Worm (Caenorhabditis elegans) whole organism, young adult: Measurements from ENCODE around the gene moma-1.

Experiments
- B0019.2 ChIP-seq: fragments of 200-800 bp; sonication (Bioruptor generic); conservative IDR thresholded peaks from 2 replicates; pipeline ENCODE4 v1.3.6; 2022; ENCODE audit warnings: missing genetic modification reagents, missing genetic modification characterization, missing compliant biosample characterization
- B0035.1 ChIP-seq: sonication (generic microtip); optimal IDR thresholded peaks from 2 replicates; lab custom pipeline; 2016; ENCODE audit warnings: missing genetic modification characterization, mild to moderate bottlenecking, missing compliant biosample characterization, missing genotype, missing genetic modification reagents
- C06A6.2 ChIP-seq: fragments of 200-800 bp; sonication (Bioruptor generic); conservative IDR thresholded peaks from 2 replicates; pipeline ENCODE4 v1.3.6; 2022; ENCODE audit warnings: missing genetic modification characterization, missing compliant biosample characterization
- F23B12.7 ChIP-seq: sonication (generic microtip); optimal IDR thresholded peaks from 2 replicates; lab custom pipeline; 2017; ENCODE audit warnings: missing genetic modification characterization, mild to moderate bottlenecking, missing compliant biosample characterization, antibody characterized with exemption, moderate library complexity; ENCODE audit not compliant: insufficient read depth
- F52B5.7 ChIP-seq: sonication (generic microtip); optimal IDR thresholded peaks from 2 replicates; lab custom pipeline; 2016; ENCODE audit warnings: mild to moderate bottlenecking, missing genetic modification characterization, missing compliant biosample characterization
- F57A8.1 ChIP-seq: fragments of 200-800 bp; sonication (Bioruptor generic); optimal IDR thresholded peaks from 2 replicates; lab custom pipeline; 2018; ENCODE audit warnings: mild to moderate bottlenecking, missing genetic modification characterization, moderate library complexity, missing compliant biosample characterization
- F57C9.4 ChIP-seq: sonication (generic microtip); optimal IDR thresholded peaks from 2 replicates; lab custom pipeline; 2017; ENCODE audit warnings: mild to moderate bottlenecking, missing genetic modification characterization, missing compliant biosample characterization
- K12H6.12 ChIP-seq: fragments of 200-800 bp; sonication (Bioruptor generic); optimal IDR thresholded peaks from 2 replicates; lab custom pipeline; 2018; ENCODE audit warnings: mild to moderate bottlenecking, missing genetic modification characterization, missing compliant biosample characterization
- Y53F4B.3 ChIP-seq: fragments of 200-800 bp; sonication (Bioruptor generic); IDR thresholded peaks from 2 replicates; pipeline ENCODE4 v1.3.6; 2022; ENCODE audit warnings: missing genetic modification reagents, missing genetic modification characterization, missing compliant biosample characterization
- Y56A3A.18 ChIP-seq: fragments of 200-800 bp; sonication (Bioruptor generic); IDR thresholded peaks from 2 replicates; pipeline ENCODE4 v1.3.6; 2022; ENCODE audit warnings: missing genetic modification reagents, missing genetic modification characterization, missing compliant biosample characterization
- Y79H2A.3 ChIP-seq: fragments of 200-800 bp; sonication (Bioruptor generic); conservative IDR thresholded peaks from 2 replicates; pipeline ENCODE4 v1.3.6; 2022; ENCODE audit warnings: missing genetic modification reagents, missing genetic modification characterization, missing compliant biosample characterization
- Y95B8A.8 ChIP-seq: fragments of 200-800 bp; sonication (Bioruptor generic); IDR thresholded peaks from 2 replicates; pipeline ENCODE4 v1.3.6; 2022; ENCODE audit warnings: missing genetic modification reagents, missing genetic modification characterization, missing compliant biosample characterization
- akir-1 ChIP-seq: fragments of 200-800 bp; sonication (Bioruptor generic); optimal IDR thresholded peaks from 2 replicates; lab custom pipeline; 2018; ENCODE audit warnings: mild to moderate bottlenecking, missing genetic modification characterization, moderate library complexity, missing compliant biosample characterization
- ama-1 ChIP-seq, 3 experiments: fragments of 150-350 bp in 1 of 3; sonication (generic microtip) in 2 of 3; optimal IDR thresholded peaks; 2 replicates each; lab custom pipeline; 2014 to 2018; ENCODE audit warnings: missing biosample characterization in 2 of 3, missing genetic modification characterization in 2 of 3, missing genetic modification reagents in 2 of 3
- athp-1 ChIP-seq: sonication (generic microtip); optimal IDR thresholded peaks from 2 replicates; lab custom pipeline; 2017; ENCODE audit warnings: mild to moderate bottlenecking, missing genetic modification characterization, missing compliant biosample characterization
- ceh-58 ChIP-seq: fragments of 200-800 bp; sonication (Bioruptor generic); IDR thresholded peaks from 2 replicates; pipeline ENCODE4 v1.3.6; 2022; ENCODE audit warnings: missing genetic modification characterization, missing compliant biosample characterization
- chd-7 ChIP-seq: sonication (generic microtip); optimal IDR thresholded peaks from 2 replicates; lab custom pipeline; 2016; ENCODE audit warnings: mild to moderate bottlenecking, missing genetic modification characterization, moderate library complexity, missing compliant biosample characterization
- dpl-1 ChIP-seq: fragments of 150-350 bp; optimal IDR thresholded peaks from 2 replicates; lab custom pipeline; 2014; ENCODE audit warnings: missing biosample characterization, missing genetic modification reagents, missing genetic modification characterization
- efl-1 ChIP-seq: fragments of 150-350 bp; optimal IDR thresholded peaks from 2 replicates; lab custom pipeline; 2014; ENCODE audit warnings: missing biosample characterization, missing genetic modification reagents, missing genetic modification characterization
- egl-44 ChIP-seq: fragments of 200-800 bp; sonication (Bioruptor generic); IDR thresholded peaks from 2 replicates; pipeline ENCODE4 v1.3.6; 2022; ENCODE audit warnings: missing genetic modification reagents, missing genetic modification characterization, missing compliant biosample characterization
- him-1 ChIP-seq: sonication (generic microtip); optimal IDR thresholded peaks from 2 replicates; lab custom pipeline; 2016; ENCODE audit warnings: missing genotype, missing genetic modification reagents, missing genetic modification characterization, missing compliant biosample characterization
- hlh-26 ChIP-seq: fragments of 200-800 bp; sonication (Bioruptor generic); conservative IDR thresholded peaks from 2 replicates; pipeline ENCODE4 v1.3.6; 2022; ENCODE audit warnings: missing genetic modification reagents, missing genetic modification characterization, missing compliant biosample characterization
- hmg-1.2 ChIP-seq: fragments of 200-800 bp; sonication (Bioruptor generic); IDR thresholded peaks from 2 replicates; pipeline ENCODE4 v1.3.6; 2022; ENCODE audit warnings: missing genetic modification reagents, missing genetic modification characterization, missing compliant biosample characterization
- hmg-20 ChIP-seq: fragments of 200-800 bp; sonication (Bioruptor generic); IDR thresholded peaks from 2 replicates; pipeline ENCODE4 v1.3.6; 2022; ENCODE audit warnings: missing genetic modification reagents, missing genetic modification characterization, missing compliant biosample characterization
- let-526 ChIP-seq: fragments of 200-800 bp; sonication (Bioruptor generic); IDR thresholded peaks from 2 replicates; pipeline ENCODE4 v1.3.6; 2022; ENCODE audit warnings: missing genetic modification reagents, missing genetic modification characterization, missing compliant biosample characterization
- let-607 ChIP-seq, 2 experiments: fragments of 200-800 bp in 1 of 2; sonication (Bioruptor generic) in 1 of 2; sonication (generic microtip) in 1 of 2; optimal IDR thresholded peaks; 2 replicates each; lab custom pipeline; 2016 to 2018; ENCODE audit warnings: mild to moderate bottlenecking in 2 of 2, missing compliant biosample characterization in 2 of 2, missing genetic modification characterization in 2 of 2, moderate library complexity in 2 of 2, missing genotype in 1 of 2
- lin-54 ChIP-seq: fragments of 200-800 bp; sonication (Bioruptor generic); optimal IDR thresholded peaks from 2 replicates; lab custom pipeline; 2018; ENCODE audit warnings: mild to moderate bottlenecking, missing genetic modification characterization, missing compliant biosample characterization
- madf-3 ChIP-seq: fragments of 200-800 bp; sonication (Bioruptor generic); IDR thresholded peaks from 2 replicates; pipeline ENCODE4 v1.3.6; 2022; ENCODE audit warnings: missing genetic modification reagents, missing genetic modification characterization, missing compliant biosample characterization
- madf-6 ChIP-seq: fragments of 200-800 bp; sonication (Bioruptor generic); IDR thresholded peaks from 2 replicates; pipeline ENCODE4 v1.3.6; 2022; ENCODE audit warnings: missing genetic modification reagents, missing genetic modification characterization, missing compliant biosample characterization
- mxl-1 ChIP-seq: sonication (generic microtip); optimal IDR thresholded peaks from 2 replicates; lab custom pipeline; 2016; ENCODE audit warnings: missing genetic modification characterization, missing compliant biosample characterization
- nfya-2 ChIP-seq: fragments of 200-800 bp; sonication (Bioruptor generic); IDR thresholded peaks from 2 replicates; pipeline ENCODE4 v1.3.6; 2022; ENCODE audit warnings: missing genetic modification reagents, missing genetic modification characterization, missing compliant biosample characterization
- nhr-120 ChIP-seq: fragments of 200-800 bp; sonication (Bioruptor generic); IDR thresholded peaks from 2 replicates; pipeline ENCODE4 v1.3.6; 2022; ENCODE audit warnings: missing genetic modification characterization, missing compliant biosample characterization
- nhr-179 ChIP-seq: sonication (generic microtip); optimal IDR thresholded peaks from 2 replicates; lab custom pipeline; 2016; ENCODE audit warnings: mild to moderate bottlenecking, missing genetic modification characterization, missing compliant biosample characterization
- nhr-90 ChIP-seq: sonication (generic microtip); optimal IDR thresholded peaks from 2 replicates; lab custom pipeline; 2016; ENCODE audit warnings: missing genotype, mild to moderate bottlenecking, missing genetic modification characterization, missing compliant biosample characterization
- pha-4 ChIP-seq: fragments of 150-350 bp; sonication (generic microtip); optimal IDR thresholded peaks from 2 replicates; lab custom pipeline; 2014; ENCODE audit warnings: missing biosample characterization, missing genetic modification reagents, missing genetic modification characterization
- repo-1 ChIP-seq: sonication (generic microtip); optimal IDR thresholded peaks from 2 replicates; lab custom pipeline; 2017; ENCODE audit warnings: mild to moderate bottlenecking, missing genetic modification characterization, missing compliant biosample characterization
- sdz-38 ChIP-seq: sonication (generic microtip); optimal IDR thresholded peaks from 2 replicates; lab custom pipeline; 2016; ENCODE audit warnings: missing genotype, missing genetic modification characterization, missing compliant biosample characterization
- snpc-3.4 ChIP-seq: sonication (generic microtip); optimal IDR thresholded peaks from 2 replicates; lab custom pipeline; 2017; ENCODE audit warnings: missing genetic modification characterization, mild to moderate bottlenecking, missing compliant biosample characterization, antibody characterized with exemption, moderate library complexity, missing genotype, missing genetic modification reagents
- somi-1 ChIP-seq: fragments of 200-800 bp; sonication (Bioruptor generic); optimal IDR thresholded peaks from 2 replicates; lab custom pipeline; 2018; ENCODE audit warnings: mild to moderate bottlenecking, missing genetic modification characterization, missing compliant biosample characterization
- sptf-2 ChIP-seq: fragments of 200-800 bp; sonication (Bioruptor generic); optimal IDR thresholded peaks from 2 replicates; lab custom pipeline; 2018; ENCODE audit warnings: mild to moderate bottlenecking, missing genetic modification characterization, missing compliant biosample characterization
- tlf-1 ChIP-seq: fragments of 200-800 bp; sonication (Bioruptor generic); optimal IDR thresholded peaks from 2 replicates; lab custom pipeline; 2018; ENCODE audit warnings: mild to moderate bottlenecking, missing genetic modification characterization, missing compliant biosample characterization
- xnd-1 ChIP-seq: sonication (generic microtip); optimal IDR thresholded peaks from 2 replicates; lab custom pipeline; 2016; ENCODE audit warnings: missing genotype, missing genetic modification reagents, missing genetic modification characterization, missing compliant biosample characterization
- zim-3 ChIP-seq: sonication (generic microtip); optimal IDR thresholded peaks from 2 replicates; lab custom pipeline; 2017; ENCODE audit warnings: mild to moderate bottlenecking, missing genetic modification characterization, moderate library complexity, missing compliant biosample characterization
- ztf-18 ChIP-seq: sonication (generic microtip); optimal IDR thresholded peaks from 2 replicates; lab custom pipeline; 2016; ENCODE audit warnings: missing genotype, mild to moderate bottlenecking, missing genetic modification characterization, missing compliant biosample characterization
- ztf-22 ChIP-seq: fragments of 200-800 bp; sonication (Bioruptor generic); optimal IDR thresholded peaks from 2 replicates; lab custom pipeline; 2018; ENCODE audit warnings: mild to moderate bottlenecking, missing genetic modification characterization, moderate library complexity, missing compliant biosample characterization
- ztf-3 ChIP-seq: fragments of 200-800 bp; sonication (Bioruptor generic); optimal IDR thresholded peaks from 2 replicates; lab custom pipeline; 2018; ENCODE audit warnings: mild to moderate bottlenecking, missing genetic modification characterization, missing compliant biosample characterization
- ztf-6 ChIP-seq: fragments of 200-800 bp; sonication (Bioruptor generic); IDR thresholded peaks from 2 replicates; pipeline ENCODE4 v1.3.6; 2022; ENCODE audit warnings: missing genetic modification reagents, missing genetic modification characterization, missing compliant biosample characterization

Gene moma-1

ce11 chrIII:833711-834442 is 18.3 kb downstream of the moma-1 start:
- TF ChIP-seq akir-1 (no peak), pha-4 (tag; lab: Kevin White, UChicago) (peak; percentile 89), F57A8.1 (GFP tag; lab: Kevin White, UChicago) (no peak), K12H6.12 (tag; lab: Kevin White, UChicago) (peak; percentile 86), Y95B8A.8 (no peak), ztf-18 (tag; lab: Kevin White, UChicago) (peak; percentile 33), nfya-2 (no peak), ama-1 (optimal IDR thresholded peaks at IDR 0.05; lab: Kevin White, UChicago) (peak; percentile 89), ama-1 (GFP tag; optimal IDR thresholded peaks at IDR 0.05; lab: Kevin White, UChicago) (peak in 1 of 2 experiments; percentile 37), mxl-1 (tag; lab: Kevin White, UChicago) (no peak), nhr-90 (tag; lab: Kevin White, UChicago) (peak; percentile 84), F52B5.7 (tag; lab: Kevin White, UChicago) (peak; percentile 4), Y79H2A.3 (GFP tag; lab: Robert Waterston, UW) (0 out of 2 replicates have a peak, but pooled peaks have one; percentile 40), Y53F4B.3 (GFP tag; lab: Robert Waterston, UW) (no peak), ztf-22 (GFP tag; lab: Kevin White, UChicago) (no peak), F57C9.4 (tag; lab: Kevin White, UChicago) (no peak), let-607 (tag; optimal IDR thresholded peaks at IDR 0.05; lab: Kevin White, UChicago) (peak; percentile 43 to 54), let-526 (GFP tag; lab: Robert Waterston, UW) (peak; percentile 82; the same call in 1 of the 2 replicates), xnd-1 (tag; lab: Kevin White, UChicago) (no peak), B0035.1 (peak; percentile 8), C06A6.2 (GFP tag; lab: Robert Waterston, UW) (peak; percentile 70; the same call in 1 of the 2 replicates), him-1 (no peak), nhr-179 (no peak), somi-1 (GFP tag; lab: Kevin White, UChicago) (peak; percentile 68), chd-7 (tag; lab: Kevin White, UChicago) (peak; percentile 85), snpc-3.4 (tag; lab: Kevin White, UChicago) (no peak), sdz-38 (tag; lab: Kevin White, UChicago) (no peak), Y56A3A.18 (GFP tag; lab: Robert Waterston, UW) (no peak), repo-1 (tag; lab: Kevin White, UChicago) (no peak), lin-54 (GFP tag; lab: Kevin White, UChicago) (peak; percentile 60), zim-3 (tag; lab: Kevin White, UChicago) (no peak), hmg-1.2 (GFP tag; lab: Robert Waterston, UW) (peak; percentile 89), sptf-2 (no peak), egl-44 (GFP tag; lab: Robert Waterston, UW) (peak; percentile 39; the same call in 1 of the 2 replicates), ztf-3 (GFP tag; lab: Kevin White, UChicago) (no peak), madf-3 (GFP tag; lab: Robert Waterston, UW) (no peak), B0019.2 (GFP tag; lab: Robert Waterston, UW) (no peak), ceh-58 (GFP tag; lab: Robert Waterston, UW) (no peak), tlf-1 (GFP tag; lab: Kevin White, UChicago) (peak; percentile 87), efl-1 (GFP tag; lab: Kevin White, UChicago) (no peak), athp-1 (no peak), F23B12.7 (tag; lab: Kevin White, UChicago) (peak; percentile 40), ztf-6 (GFP tag; lab: Robert Waterston, UW) (peak; percentile 79; the same call in 1 of the 2 replicates), hmg-20 (no peak; the same call in 1 of the 2 replicates), dpl-1 (no peak), madf-6 (GFP tag; lab: Robert Waterston, UW) (no peak), hlh-26 (GFP tag; lab: Robert Waterston, UW) (no peak), nhr-120 (GFP tag; lab: Robert Waterston, UW) (no peak)
